Worm (Caenorhabditis elegans): ENCODE results near the gene F46C8.3.

DNA sequence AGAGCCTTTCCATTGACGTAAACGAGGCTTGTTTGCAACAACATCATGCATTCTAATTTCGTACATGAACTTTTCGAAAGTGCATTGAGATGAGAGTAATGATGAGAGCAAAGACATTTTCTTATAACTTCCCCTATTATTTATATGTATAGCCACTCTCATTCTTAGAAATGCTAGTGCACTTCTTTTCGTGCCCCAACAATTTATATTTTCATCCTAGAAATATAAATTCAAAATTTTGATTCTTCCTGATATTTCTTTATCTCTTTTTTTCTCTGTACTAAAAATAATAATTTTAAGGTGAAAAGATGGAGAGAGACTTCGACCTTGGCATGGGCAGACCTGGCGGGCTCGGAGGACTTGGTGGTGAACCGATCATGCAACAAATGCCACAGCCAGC lies 46.4 kb upstream of the F46C8.3 start, which contains the start of gene mek-1:
- TF ChIP-seq efl-1 (GFP tag; optimal IDR thresholded peaks at IDR 0.05) = no peak
- no peak for TF ChIP-seq D2030.7 (GFP tag; IDR thresholded peaks at IDR 0.05)
- no peak for TF ChIP-seq attf-3 (GFP tag; conservative IDR thresholded peaks at IDR 0.05)
- no peak for TF ChIP-seq cebp-1 (GFP tag; IDR thresholded peaks at IDR 0.05)
- no peak for TF ChIP-seq cebp-1 (tag; optimal IDR thresholded peaks at IDR 0.05)
